Fruit fly (Drosophila melanogaster) whole organism, wandering third instar larva: ENCODE results near the gene tipE.

Experiments used
- Abd-B ChIP-seq: fragments of >200 bp; optimal IDR thresholded peaks from 2 replicates; lab custom pipeline; 2017; ENCODE audit warnings: missing biosample characterization, missing genetic modification characterization
- CG9705 ChIP-seq: fragments of 200-800 bp; sonication (Bioruptor generic); optimal IDR thresholded peaks from 2 replicates; lab custom pipeline; 2018; ENCODE audit warnings: missing biosample characterization, mild to moderate bottlenecking, missing genetic modification characterization
- CrebA ChIP-seq: fragments of 200-800 bp; sonication (Bioruptor generic); optimal IDR thresholded peaks from 2 replicates; lab custom pipeline; 2016; ENCODE audit warnings: missing biosample characterization, mild to moderate bottlenecking, missing genetic modification characterization, borderline replicate concordance
- Dif ChIP-seq: fragments of 200-275, 200-300 bp; sonication (Bioruptor generic); optimal IDR thresholded peaks from 2 replicates; lab custom pipeline; 2018; ENCODE audit warnings: missing biosample characterization, missing genetic modification characterization; ENCODE audit not compliant: partially characterized antibody
- Hr83 ChIP-seq: fragments of 200-300 bp; sonication (Bioruptor generic); optimal IDR thresholded peaks from 2 replicates; lab custom pipeline; 2016; ENCODE audit warnings: missing biosample characterization, mild to moderate bottlenecking, missing genetic modification characterization, moderate library complexity; ENCODE audit not compliant: poor library complexity, severe bottlenecking
- OdsH ChIP-seq: fragments of 200-800 bp; sonication (Bioruptor generic); optimal IDR thresholded peaks from 2 replicates; lab custom pipeline; 2016; ENCODE audit warnings: missing biosample characterization, mild to moderate bottlenecking, missing genetic modification characterization
- h ChIP-seq: fragments of 200-800 bp; sonication (Bioruptor generic); optimal IDR thresholded peaks from 3 replicates; lab custom pipeline; 2016; ENCODE audit warnings: missing biosample characterization, mild to moderate bottlenecking, missing genetic modification characterization
- lola ChIP-seq: fragments of >200 bp; optimal IDR thresholded peaks from 2 replicates; lab custom pipeline; 2017; ENCODE audit warnings: missing biosample characterization, missing genetic modification characterization
- psq ChIP-seq: fragments of 200-800 bp; sonication (Bioruptor generic); optimal IDR thresholded peaks from 3 replicates; lab custom pipeline; 2017; ENCODE audit warnings: missing biosample characterization, mild to moderate bottlenecking, missing genetic modification characterization, moderate library complexity
- usp ChIP-seq: fragments of >200 bp; optimal IDR thresholded peaks from 2 replicates; lab custom pipeline; 2017; ENCODE audit warnings: missing biosample characterization, missing genetic modification characterization
- woc ChIP-seq: sonication (Bioruptor generic); optimal IDR thresholded peaks from 2 replicates; lab custom pipeline; 2016; ENCODE audit warnings: missing biosample characterization, mild to moderate bottlenecking, missing genetic modification characterization

DNA sequence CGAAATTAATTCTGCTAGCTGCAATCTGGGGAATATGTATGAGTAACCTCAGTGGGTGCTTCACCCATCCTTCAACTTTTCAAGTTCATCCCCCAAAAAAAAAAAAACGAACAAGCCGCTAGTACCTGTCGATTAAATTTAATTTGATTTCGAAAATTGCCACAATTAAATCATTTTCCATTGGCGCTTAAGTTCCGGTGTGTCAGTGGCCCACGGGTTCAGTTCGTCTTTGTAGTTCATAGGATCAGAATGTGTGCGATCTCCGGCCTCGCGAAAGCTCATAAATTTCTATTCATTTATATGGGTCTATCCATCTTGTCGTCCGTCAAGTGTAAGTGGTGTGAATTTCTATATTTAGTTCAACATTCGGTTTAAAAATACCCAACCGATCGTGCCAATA lies 46.2 kb upstream of the tipE start, which contains the start of gene CG32260:
- no peak for TF ChIP-seq Dif
- TF ChIP-seq CG9705 (GFP tag; lab: Kevin White, UChicago), result no peak
- TF ChIP-seq CrebA, result no peak
- no peak for TF ChIP-seq lola
- no peak for TF ChIP-seq psq
- TF ChIP-seq usp (GFP tag; lab: Kevin White, UChicago), result no peak
- no peak for TF ChIP-seq h (GFP tag; lab: Kevin White, UChicago)
- TF ChIP-seq OdsH (GFP tag; lab: Kevin White, UChicago), result no peak
- no peak for TF ChIP-seq Abd-B (GFP tag; lab: Kevin White, UChicago)
- no peak for TF ChIP-seq woc (GFP tag; lab: Kevin White, UChicago)
- no peak for TF ChIP-seq Hr83 (GFP tag; lab: Kevin White, UChicago)
